Worm (Caenorhabditis elegans) whole organism, late embryonic: Measurements from ENCODE around the gene Y38E10A.24.
A peak's percentile ranks its signal among the peaks of the same experiment; 100 is the strongest.

Experiments
- C08G9.2 ChIP-seq: sonication (generic microtip); optimal IDR thresholded peaks from 2 replicates; lab custom pipeline; 2016; ENCODE audit warnings: mild to moderate bottlenecking, missing genetic modification characterization, moderate library complexity, missing compliant biosample characterization
- C38D4.7 ChIP-seq: fragments of 200-800 bp; sonication (Bioruptor generic); optimal IDR thresholded peaks from 2 replicates; lab custom pipeline; 2018; ENCODE audit warnings: mild to moderate bottlenecking, missing genetic modification characterization, moderate library complexity, missing compliant biosample characterization
- F13H6.1 ChIP-seq: sonication (generic microtip); optimal IDR thresholded peaks from 2 replicates; lab custom pipeline; 2016; ENCODE audit warnings: missing genetic modification characterization, missing compliant biosample characterization
- ahr-1 ChIP-seq: sonication (generic microtip); optimal IDR thresholded peaks from 2 replicates; lab custom pipeline; 2016; ENCODE audit warnings: missing genetic modification characterization, missing compliant biosample characterization
- ceh-14 ChIP-seq: sonication (generic microtip); optimal IDR thresholded peaks from 2 replicates; lab custom pipeline; 2016; ENCODE audit warnings: missing genotype, missing genetic modification characterization, missing compliant biosample characterization
- ceh-18 ChIP-seq: sonication (generic microtip); optimal IDR thresholded peaks from 2 replicates; lab custom pipeline; 2016; ENCODE audit warnings: missing genetic modification characterization, missing compliant biosample characterization
- ceh-2 ChIP-seq: sonication (generic microtip); optimal IDR thresholded peaks from 2 replicates; lab custom pipeline; 2016; ENCODE audit warnings: missing genotype, missing genetic modification characterization, missing compliant biosample characterization
- ceh-30 ChIP-seq: fragments of 150-350 bp; optimal IDR thresholded peaks from 2 replicates; lab custom pipeline; 2014; ENCODE audit warnings: missing biosample characterization, missing genetic modification characterization
- ceh-31 ChIP-seq: sonication (generic microtip); optimal IDR thresholded peaks from 2 replicates; lab custom pipeline; 2016; ENCODE audit warnings: missing genetic modification characterization, missing compliant biosample characterization
- ceh-45 ChIP-seq: fragments of 200-800 bp; sonication (Bioruptor generic); IDR thresholded peaks from 2 replicates; pipeline ENCODE4 v1.3.6; 2022; ENCODE audit warnings: missing genetic modification reagents, missing genetic modification characterization, missing compliant biosample characterization
- ceh-9 ChIP-seq: sonication (generic microtip); optimal IDR thresholded peaks from 2 replicates; lab custom pipeline; 2016; ENCODE audit warnings: mild to moderate bottlenecking, missing genetic modification characterization, inconsistent platforms, missing compliant biosample characterization
- dve-1 ChIP-seq: sonication (generic microtip); optimal IDR thresholded peaks from 2 replicates; lab custom pipeline; 2017; ENCODE audit warnings: antibody characterized with exemption, mild to moderate bottlenecking, missing genetic modification characterization, missing compliant biosample characterization
- ets-4 ChIP-seq: sonication (generic microtip); optimal IDR thresholded peaks from 2 replicates; lab custom pipeline; 2016; ENCODE audit warnings: missing genetic modification characterization, missing compliant biosample characterization
- fax-1 ChIP-seq: sonication (generic microtip); optimal IDR thresholded peaks from 2 replicates; lab custom pipeline; 2016; ENCODE audit warnings: missing genotype, missing genetic modification characterization, missing compliant biosample characterization
- fkh-10 ChIP-seq: fragments of 150-350 bp; optimal IDR thresholded peaks from 2 replicates; lab custom pipeline; 2014; ENCODE audit warnings: missing biosample characterization, missing genetic modification reagents, missing genetic modification characterization
- fkh-6 ChIP-seq: sonication (generic microtip); optimal IDR thresholded peaks from 2 replicates; lab custom pipeline; 2016; ENCODE audit warnings: missing genetic modification characterization, missing compliant biosample characterization
- hlh-13 ChIP-seq: fragments of 200-800 bp; sonication (Bioruptor generic); optimal IDR thresholded peaks from 2 replicates; lab custom pipeline; 2018; ENCODE audit warnings: mild to moderate bottlenecking, missing genetic modification characterization, missing compliant biosample characterization
- hlh-8 ChIP-seq: sonication (generic microtip); optimal IDR thresholded peaks from 2 replicates; lab custom pipeline; 2016; ENCODE audit warnings: missing genotype, missing genetic modification characterization, missing compliant biosample characterization
- lim-6 ChIP-seq: sonication (generic microtip); optimal IDR thresholded peaks from 2 replicates; lab custom pipeline; 2016; ENCODE audit warnings: missing genetic modification characterization, missing compliant biosample characterization
- lin-11 ChIP-seq: fragments of 200-800 bp; sonication (Bioruptor generic); optimal IDR thresholded peaks from 2 replicates; lab custom pipeline; 2018; ENCODE audit warnings: mild to moderate bottlenecking, missing genetic modification characterization, missing compliant biosample characterization
- nfya-1 ChIP-seq: sonication (generic microtip); optimal IDR thresholded peaks from 2 replicates; lab custom pipeline; 2017; ENCODE audit warnings: missing genetic modification characterization, mild to moderate bottlenecking, missing compliant biosample characterization, antibody characterized with exemption, moderate library complexity
- nhr-11 ChIP-seq: fragments of 150-350 bp; optimal IDR thresholded peaks from 2 replicates; lab custom pipeline; 2014; ENCODE audit warnings: missing biosample characterization, missing genetic modification characterization
- pag-3 ChIP-seq: sonication (generic microtip); optimal IDR thresholded peaks from 2 replicates; lab custom pipeline; 2016; ENCODE audit warnings: missing compliant biosample characterization, missing genetic modification characterization, borderline replicate concordance
- pat-9 ChIP-seq: fragments of 200-800 bp; sonication (Bioruptor generic); optimal IDR thresholded peaks from 2 replicates; lab custom pipeline; 2018; ENCODE audit warnings: mild to moderate bottlenecking, missing genetic modification characterization, moderate library complexity, missing compliant biosample characterization
- pros-1 ChIP-seq: fragments of 150-350 bp; optimal IDR thresholded peaks from 2 replicates; lab custom pipeline; 2014; ENCODE audit warnings: missing biosample characterization, missing genetic modification reagents, missing genetic modification characterization
- ref-2 ChIP-seq: sonication (generic microtip); optimal IDR thresholded peaks from 2 replicates; lab custom pipeline; 2016; ENCODE audit warnings: missing genetic modification characterization, missing compliant biosample characterization
- rnt-1 ChIP-seq: sonication (generic microtip); optimal IDR thresholded peaks from 2 replicates; lab custom pipeline; 2016; ENCODE audit warnings: missing genetic modification characterization, missing compliant biosample characterization
- sox-4 ChIP-seq: sonication (generic microtip); optimal IDR thresholded peaks from 2 replicates; lab custom pipeline; 2017; ENCODE audit warnings: mild to moderate bottlenecking, missing genetic modification characterization, inconsistent platforms, missing compliant biosample characterization
- tbx-2 ChIP-seq: sonication (generic microtip); optimal IDR thresholded peaks from 2 replicates; lab custom pipeline; 2016; ENCODE audit warnings: missing genetic modification characterization, missing compliant biosample characterization
- unc-3 ChIP-seq, 2 experiments: fragments of 200-800 bp in 1 of 2; sonication (Bioruptor generic) in 1 of 2; sonication (generic microtip) in 1 of 2; conservative IDR thresholded peaks in 1 of 2; optimal IDR thresholded peaks in 1 of 2; 2 replicates each; pipeline versions ENCODE4 v1.3.6 to Lab custom; 2016 to 2022; ENCODE audit warnings: missing compliant biosample characterization in 2 of 2, missing genetic modification characterization in 2 of 2, missing genetic modification reagents in 1 of 2
- unc-42 ChIP-seq: sonication (generic microtip); optimal IDR thresholded peaks from 2 replicates; lab custom pipeline; 2016; ENCODE audit warnings: missing genotype, missing genetic modification characterization, missing compliant biosample characterization
- unc-55 ChIP-seq: sonication (generic microtip); optimal IDR thresholded peaks from 2 replicates; lab custom pipeline; 2017; ENCODE audit warnings: missing biosample characterization, missing genetic modification reagents, missing genetic modification characterization
- unc-86 ChIP-seq: sonication (generic microtip); optimal IDR thresholded peaks from 2 replicates; lab custom pipeline; 2016; ENCODE audit warnings: missing genetic modification characterization, missing compliant biosample characterization

The Y38E10A.24 gene

ce11 chrII:12659676-12660371 is 19.0 kb upstream of the Y38E10A.24 start:
- TF ChIP-seq dve-1 (tag; lab: Kevin White, UChicago) (peak; percentile 81), ceh-14 (tag; lab: Kevin White, UChicago) (no peak), unc-42 (tag; lab: Kevin White, UChicago) (peak; percentile 47), rnt-1 (tag; lab: Kevin White, UChicago) (peak; percentile 24), unc-55 (GFP tag; lab: Kevin White, UChicago) (no peak), ceh-9 (tag; lab: Kevin White, UChicago) (no peak), fax-1 (no peak), unc-3 (GFP tag; conservative IDR thresholded peaks at IDR 0.05; lab: Robert Waterston, UW) (no peak), unc-3 (tag; optimal IDR thresholded peaks at IDR 0.05; lab: Kevin White, UChicago) (no peak), ref-2 (tag; lab: Kevin White, UChicago) (no peak), C38D4.7 (GFP tag; lab: Kevin White, UChicago) (no peak), ets-4 (no peak), ceh-18 (peak; percentile 73), hlh-8 (peak; percentile 80), nhr-11 (tag; lab: Kevin White, UChicago) (no peak), ceh-31 (tag; lab: Kevin White, UChicago) (peak; percentile 36)

ce11 chrII:12661930-12662329 is 16.9 kb upstream of the Y38E10A.24 start:
- TF ChIP-seq lim-6 (tag; lab: Kevin White, UChicago), result no peak
- peak; percentile 30 for TF ChIP-seq ceh-31 (tag; lab: Kevin White, UChicago)

ce11 chrII:12665019-12665418 is 13.8 kb upstream of the Y38E10A.24 start:
- TF ChIP-seq sox-4 (no peak), nfya-1 (tag; lab: Kevin White, UChicago) (no peak), fkh-6 (no peak), ahr-1 (tag; lab: Kevin White, UChicago) (no peak), ceh-18 (no peak), hlh-13 (GFP tag; lab: Kevin White, UChicago) (no peak), ceh-45 (GFP tag; lab: Robert Waterston, UW) (no peak), ceh-14 (tag; lab: Kevin White, UChicago) (peak; percentile 64), ceh-30 (tag; lab: Kevin White, UChicago) (no peak), tbx-2 (tag; lab: Kevin White, UChicago) (no peak), C08G9.2 (no peak), lin-11 (tag; lab: Kevin White, UChicago) (no peak), unc-42 (tag; lab: Kevin White, UChicago) (peak; percentile 43), ceh-31 (tag; lab: Kevin White, UChicago) (peak; percentile 35)

ce11 chrII:12666042-12666441 is 12.8 kb upstream of the Y38E10A.24 start:
- no peak for TF ChIP-seq pros-1 (tag; lab: Kevin White, UChicago)

- TF ChIP-seq ceh-9 (tag; lab: Kevin White, UChicago), result no peak
- TF ChIP-seq unc-86 (tag; lab: Kevin White, UChicago), result no peak
- no peak for TF ChIP-seq pag-3
- TF ChIP-seq pat-9 (tag; lab: Kevin White, UChicago), result no peak
- TF ChIP-seq F13H6.1 (tag; lab: Kevin White, UChicago), result no peak
- no peak for TF ChIP-seq fkh-10 (GFP tag; lab: Kevin White, UChicago)
- no peak for TF ChIP-seq ceh-2 (tag; lab: Kevin White, UChicago)
Measured at ce11 chrII:12668148-12668547, 10.7 kb upstream of the Y38E10A.24 start.
